ENCODE assay signal across 2 fruit fly cellular contexts in the genomic region with DNA sequence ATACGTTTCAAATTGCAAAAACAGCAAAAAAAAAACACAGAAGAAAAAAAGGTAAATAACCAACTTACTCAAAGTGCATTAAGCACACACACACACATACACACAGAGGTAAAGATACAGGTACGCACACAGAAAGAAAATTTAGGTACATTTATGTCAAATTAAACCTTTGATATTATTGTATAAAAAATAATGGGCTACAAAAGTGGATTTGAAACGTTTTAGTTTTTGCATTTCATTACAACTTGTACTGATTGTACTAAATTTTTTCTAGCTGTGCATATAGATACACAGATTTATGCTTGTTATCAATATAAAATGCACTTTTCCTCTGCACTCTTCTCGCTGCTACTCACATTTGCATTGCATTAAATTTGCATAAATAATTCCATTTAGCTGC.
TF ChIP-seq lines count a peak whose summit lies in the region.

No protein-coding gene starts in this region.

TF ChIP-seq in whole organism, embryonic, 481 proteins besides CTCF, POLR2A, EP300 and RAD21 (continued from another document):
- TF ChIP-seq Sox102F (GFP tag; optimal IDR thresholded peaks at IDR 0.05; lab: Kevin White, UChicago) (peak; percentile 0), CG12236 (GFP tag; optimal IDR thresholded peaks at IDR 0.05; lab: Kevin White, UChicago) (no peak), Elba2 (GFP tag; optimal IDR thresholded peaks at IDR 0.05; lab: Kevin White, UChicago) (no peak), crc (GFP tag; optimal IDR thresholded peaks at IDR 0.05; lab: Kevin White, UChicago) (no peak), pum (GFP tag; optimal IDR thresholded peaks at IDR 0.05; lab: Kevin White, UChicago) (no peak), Deaf1 (tag; optimal IDR thresholded peaks at IDR 0.05; lab: Kevin White, UChicago) (no peak), CG18011 (GFP tag; optimal IDR thresholded peaks at IDR 0.05; lab: Kevin White, UChicago) (no peak), sens (GFP tag; lab: Kevin White, UChicago) (peak; percentile 33), shn (GFP tag; optimal IDR thresholded peaks at IDR 0.05; lab: Kevin White, UChicago) (no peak), CG43689 (GFP tag; IDR thresholded peaks at IDR 0.05; lab: Robert Waterston, UW) (no peak), CG16815 (GFP tag; optimal IDR thresholded peaks at IDR 0.05; lab: Kevin White, UChicago) (no peak), bigmax (GFP tag; optimal IDR thresholded peaks at IDR 0.05; lab: Kevin White, UChicago) (no peak), scrt (GFP tag; optimal IDR thresholded peaks at IDR 0.05; lab: Kevin White, UChicago) (no peak), CG15011 (GFP tag; optimal IDR thresholded peaks at IDR 0.05; lab: Kevin White, UChicago) (no peak)

TF ChIP-seq in whole organism, prepupa, 60 proteins besides CTCF, POLR2A, EP300 and RAD21 (continued from another document):
- TF ChIP-seq OdsH (GFP tag; optimal IDR thresholded peaks at IDR 0.05; lab: Kevin White, UChicago) (peak; percentile 50), CG11762 (GFP tag; optimal IDR thresholded peaks at IDR 0.05; lab: Kevin White, UChicago; ENCODE audit: insufficient read depth) (peak; percentile 13), Hr39 (GFP tag; optimal IDR thresholded peaks at IDR 0.05; lab: Kevin White, UChicago) (peak; percentile 5), Eip93F (GFP tag; optimal IDR thresholded peaks at IDR 0.05; lab: Kevin White, UChicago) (no peak), Sox15 (GFP tag; optimal IDR thresholded peaks at IDR 0.05; lab: Kevin White, UChicago) (no peak), cyc (GFP tag; optimal IDR thresholded peaks at IDR 0.05; lab: Kevin White, UChicago) (no peak), spab (GFP tag; optimal IDR thresholded peaks at IDR 0.05; lab: Kevin White, UChicago) (no peak), dsx (GFP tag; optimal IDR thresholded peaks at IDR 0.05; lab: Kevin White, UChicago; ENCODE audit: poor library complexity, severe bottlenecking) (no peak), fd85E (GFP tag; optimal IDR thresholded peaks at IDR 0.05; lab: Kevin White, UChicago) (no peak), eg (GFP tag; IDR thresholded peaks at IDR 0.05; lab: Robert Waterston, UW) (peak; percentile 78), CG8319 (GFP tag; optimal IDR thresholded peaks at IDR 0.05; lab: Kevin White, UChicago) (no peak), CG6808 (GFP tag; optimal IDR thresholded peaks at IDR 0.05; lab: Kevin White, UChicago) (peak; percentile 13), fkh (GFP tag; optimal IDR thresholded peaks at IDR 0.05; lab: Kevin White, UChicago) (no peak), CG15336 (GFP tag; IDR thresholded peaks at IDR 0.05; lab: Robert Waterston, UW) (peak; percentile 62), ss (GFP tag; optimal IDR thresholded peaks at IDR 0.05; lab: Kevin White, UChicago) (no peak), Eip75B (GFP tag; optimal IDR thresholded peaks at IDR 0.05; lab: Kevin White, UChicago) (no peak), acj6 (GFP tag; optimal IDR thresholded peaks at IDR 0.05; lab: Kevin White, UChicago) (peak; percentile 30), Blimp-1 (GFP tag; optimal IDR thresholded peaks at IDR 0.05; lab: Kevin White, UChicago) (no peak), CG6163 (GFP tag; IDR thresholded peaks at IDR 0.05; lab: Robert Waterston, UW) (peak; percentile 59; the same call in 2 of the 3 replicates), Hr38 (GFP tag; optimal IDR thresholded peaks at IDR 0.05; lab: Kevin White, UChicago) (no peak), Sox102F (GFP tag; optimal IDR thresholded peaks at IDR 0.05; lab: Kevin White, UChicago) (no peak), CG3919 (GFP tag; optimal IDR thresholded peaks at IDR 0.05; lab: Kevin White, UChicago) (peak; percentile 18), salr (GFP tag; optimal IDR thresholded peaks at IDR 0.05; lab: Kevin White, UChicago) (peak in 1 of 2 experiments; percentile 32), lz (GFP tag; optimal IDR thresholded peaks at IDR 0.05; lab: Kevin White, UChicago) (no peak), CG31627 (GFP tag; optimal IDR thresholded peaks at IDR 0.05; lab: Kevin White, UChicago) (no peak), Ets96B (tag; optimal IDR thresholded peaks at IDR 0.05; lab: Kevin White, UChicago) (peak; percentile 33), fd59A (GFP tag; optimal IDR thresholded peaks at IDR 0.05; lab: Kevin White, UChicago) (no peak), CG8119 (GFP tag; IDR thresholded peaks at IDR 0.05; lab: Robert Waterston, UW) (peak; percentile 65), CG11294 (GFP tag; IDR thresholded peaks at IDR 0.05; lab: Robert Waterston, UW) (0 out of 2 replicates have a peak, but pooled peaks have one; percentile 24)
